Worm (Caenorhabditis elegans): ENCODE results near the gene fbxb-59.

ce11 chrV:20199658-20200057 lies 6.3 kb downstream of the fbxb-59 start:
- TF ChIP-seq W03F9.2 (tag; optimal IDR thresholded peaks at IDR 0.05) (no peak), dao-5 (tag; optimal IDR thresholded peaks at IDR 0.05) (no peak), him-1 (tag; optimal IDR thresholded peaks at IDR 0.05) (no peak)
